Fruit fly (Drosophila melanogaster): ENCODE results near the gene Mcr.

DNA sequence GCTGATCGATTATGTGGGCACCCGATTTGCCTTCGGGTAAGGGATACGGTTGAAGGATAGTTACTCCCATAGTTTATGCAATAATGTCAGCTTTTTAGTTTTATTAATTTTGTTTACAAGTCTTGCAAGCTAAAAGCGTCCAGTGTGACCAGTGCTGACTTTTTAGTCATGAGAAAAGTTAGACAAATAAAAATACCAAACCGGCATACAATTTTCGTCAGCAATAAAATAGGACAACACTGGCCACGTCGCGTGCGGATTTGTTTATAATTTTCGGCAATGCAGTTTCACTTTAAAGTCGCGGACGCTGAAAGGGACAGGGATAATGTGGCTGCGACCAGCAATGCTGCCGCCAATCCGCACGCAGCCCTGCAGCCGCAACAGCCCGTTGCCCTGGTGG, 10.1 kb downstream of the Mcr start, which contains the start of the genes MED20 and Trf:
- TF ChIP-seq CG33017 (tag; optimal IDR thresholded peaks at IDR 0.05): no peak
- TF ChIP-seq cnc (optimal IDR thresholded peaks at IDR 0.05): no peak
- TF ChIP-seq cic (GFP tag; optimal IDR thresholded peaks at IDR 0.05): no peak
- TF ChIP-seq CG14711 (tag; optimal IDR thresholded peaks at IDR 0.05): no peak
- no peak for TF ChIP-seq Crg-1 (GFP tag; optimal IDR thresholded peaks at IDR 0.05)
- TF ChIP-seq bab1 (GFP tag; optimal IDR thresholded peaks at IDR 0.05): peak; percentile 37
- TF ChIP-seq CG11617 (GFP tag; optimal IDR thresholded peaks at IDR 0.05): no peak
- no peak for TF ChIP-seq ovo (GFP tag; optimal IDR thresholded peaks at IDR 0.05)
- TF ChIP-seq CG5204 (GFP tag; optimal IDR thresholded peaks at IDR 0.05): no peak
